Fruit fly (Drosophila melanogaster) whole organism, adult: ENCODE results near the gene Sk1.

Source experiments
- CG11617 ChIP-seq: fragments of 200-800 bp; sonication (Bioruptor generic); optimal IDR thresholded peaks from 2 replicates; lab custom pipeline; 2017; ENCODE audit warnings: mild to moderate bottlenecking, missing biosample characterization, missing genetic modification reagents, missing genetic modification characterization
- CG12768 ChIP-seq: fragments of 200-800 bp; sonication (Bioruptor generic); optimal IDR thresholded peaks from 2 replicates; lab custom pipeline; 2017; ENCODE audit warnings: missing biosample characterization, missing genetic modification characterization, mild to moderate bottlenecking, moderate library complexity, missing genetic modification reagents
- CG14711 ChIP-seq: fragments of 200-800 bp; sonication (Bioruptor generic); optimal IDR thresholded peaks from 2 replicates; lab custom pipeline; 2018; ENCODE audit warnings: missing biosample characterization, mild to moderate bottlenecking, missing genetic modification characterization, moderate library complexity
- CG1620 ChIP-seq: fragments of 200-800 bp; sonication (Bioruptor generic); optimal IDR thresholded peaks from 2 replicates; lab custom pipeline; 2016; ENCODE audit warnings: missing biosample characterization, missing genetic modification characterization
- CG33017 ChIP-seq: fragments of 200-800 bp; sonication (Bioruptor generic); optimal IDR thresholded peaks from 2 replicates; lab custom pipeline; 2018; ENCODE audit warnings: missing biosample characterization, mild to moderate bottlenecking, missing genetic modification characterization, moderate library complexity
- CG5204 ChIP-seq: fragments of 200-800 bp; sonication (Bioruptor generic); optimal IDR thresholded peaks from 2 replicates; lab custom pipeline; 2016; ENCODE audit warnings: missing biosample characterization, missing genetic modification characterization
- CG7045 ChIP-seq: fragments of 200-800 bp; sonication (Bioruptor generic); optimal IDR thresholded peaks from 2 replicates; lab custom pipeline; 2017; ENCODE audit warnings: missing biosample characterization, mild to moderate bottlenecking, missing genetic modification characterization
- CG7101 ChIP-seq: fragments of 200-800 bp; sonication (Bioruptor generic); optimal IDR thresholded peaks from 2 replicates; lab custom pipeline; 2018; ENCODE audit warnings: missing biosample characterization, mild to moderate bottlenecking, missing genetic modification characterization, moderate library complexity
- Clk ChIP-seq: fragments of 200-800 bp; sonication (Bioruptor generic); optimal IDR thresholded peaks from 2 replicates; lab custom pipeline; 2017; ENCODE audit warnings: missing biosample characterization, missing genetic modification characterization
- Crg-1 ChIP-seq: fragments of 200-800 bp; sonication (Bioruptor generic); optimal IDR thresholded peaks from 2 replicates; lab custom pipeline; 2016; ENCODE audit warnings: missing biosample characterization, missing genetic modification characterization
- Hr96 ChIP-seq: fragments of 200-800 bp; sonication (Bioruptor generic); optimal IDR thresholded peaks from 2 replicates; lab custom pipeline; 2016; ENCODE audit warnings: missing biosample characterization, missing genetic modification characterization
- Mnt ChIP-seq: fragments of 200-800 bp; sonication (Bioruptor generic); optimal IDR thresholded peaks from 2 replicates; lab custom pipeline; 2016; ENCODE audit warnings: missing biosample characterization, mild to moderate bottlenecking, missing genetic modification characterization
- bab1 ChIP-seq: fragments of 200-800 bp; sonication (Bioruptor generic); optimal IDR thresholded peaks from 3 replicates; lab custom pipeline; 2019; ENCODE audit warnings: missing biosample characterization, mild to moderate bottlenecking, missing genetic modification characterization, moderate library complexity
- cic ChIP-seq: fragments of 200-800 bp; sonication (Bioruptor generic); optimal IDR thresholded peaks from 2 replicates; lab custom pipeline; 2017; ENCODE audit warnings: missing biosample characterization, mild to moderate bottlenecking, missing genetic modification characterization, moderate library complexity
- cnc ChIP-seq, 2 experiments: fragments of >200 bp; optimal IDR thresholded peaks; 2 replicates each; lab custom pipeline; 2017
- kay ChIP-seq: fragments of 200-800 bp; sonication (Bioruptor generic); peaks from one replicate; lab custom pipeline; 2016; ENCODE audit warnings: missing biosample characterization, missing genetic modification characterization, borderline replicate concordance
- ovo ChIP-seq: fragments of 200-800 bp; sonication (Bioruptor generic); optimal IDR thresholded peaks from 2 replicates; lab custom pipeline; 2016; ENCODE audit warnings: missing biosample characterization, missing genetic modification characterization
- pad ChIP-seq: fragments of 200-800 bp; sonication (Bioruptor generic); optimal IDR thresholded peaks from 3 replicates; lab custom pipeline; 2017; ENCODE audit warnings: missing biosample characterization, missing genetic modification characterization, mild to moderate bottlenecking, moderate library complexity, missing genetic modification reagents
- tj ChIP-seq: fragments of 200-800 bp; sonication (Bioruptor generic); optimal IDR thresholded peaks from 3 replicates; lab custom pipeline; 2017; ENCODE audit warnings: missing biosample characterization, mild to moderate bottlenecking, missing genetic modification characterization, moderate library complexity
- toe ChIP-seq: fragments of 200-800 bp; sonication (Bioruptor generic); optimal IDR thresholded peaks from 2 replicates; lab custom pipeline; 2016; ENCODE audit warnings: missing biosample characterization, missing genetic modification characterization

Sk1 gene

dm6 chrX:11457149-11457548, 14.8 kb downstream of the Sk1 start:
- TF ChIP-seq CG7101 (tag; lab: Kevin White, UChicago) (no peak), tj (GFP tag; lab: Kevin White, UChicago) (no peak), cnc (optimal IDR thresholded peaks at IDR 0.05; lab: Kevin White, UChicago) (no peak), bab1 (GFP tag; lab: Kevin White, UChicago) (no peak)

dm6 chrX:11458912-11459836, 16.8 kb downstream of the Sk1 start, which contains the start of gene CG43155:
Gene CG43155 (plus strand): TSS chrX:11459786.
- TF ChIP-seq pad (no peak), kay (GFP tag; lab: Kevin White, UChicago) (no peak)

- TF ChIP-seq CG11617 (GFP tag; lab: Kevin White, UChicago): no peak
Measured at dm6 chrX:11464047-11464446, 21.7 kb downstream of the Sk1 start.

DNA sequence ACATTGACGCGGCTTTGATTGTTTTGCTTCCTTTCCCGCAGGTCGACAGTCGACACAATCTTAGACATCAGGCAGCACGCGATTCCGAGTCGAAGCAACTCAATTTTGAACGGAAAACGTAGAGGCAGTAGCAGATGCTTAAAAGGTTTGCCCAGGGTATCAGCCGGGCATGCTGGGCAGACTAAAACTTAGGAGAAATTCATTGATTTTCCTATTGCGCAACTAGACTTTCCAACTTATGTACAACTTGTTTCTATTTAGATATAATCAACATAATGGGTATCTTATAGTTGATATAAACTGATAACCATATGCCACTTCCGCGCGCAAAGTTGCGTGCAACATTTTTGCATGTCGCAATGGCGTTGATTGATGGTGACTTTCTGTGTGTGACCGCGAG, 24.4 kb downstream of the Sk1 start:
- TF ChIP-seq cic: no peak
- no peak for TF ChIP-seq cnc (optimal IDR thresholded peaks at IDR 0.05; lab: Kevin White, UChicago)
- TF ChIP-seq CG14711 (tag; lab: Kevin White, UChicago): no peak
- TF ChIP-seq Crg-1 (GFP tag; lab: Kevin White, UChicago): no peak
- TF ChIP-seq CG7101 (tag; lab: Kevin White, UChicago): no peak
- TF ChIP-seq kay (GFP tag; lab: Kevin White, UChicago): no peak
- TF ChIP-seq CG12768 (GFP tag; lab: Kevin White, UChicago): no peak
- no peak for TF ChIP-seq CG33017 (tag; lab: Kevin White, UChicago)
- TF ChIP-seq Mnt: no peak
- no peak for TF ChIP-seq CG11617 (GFP tag; lab: Kevin White, UChicago)
- no peak for TF ChIP-seq CG5204 (GFP tag; lab: Kevin White, UChicago)
- no peak for TF ChIP-seq CG7045 (GFP tag; lab: Kevin White, UChicago)
- no peak for TF ChIP-seq bab1 (GFP tag; lab: Kevin White, UChicago)
- no peak for TF ChIP-seq CG1620 (GFP tag; lab: Kevin White, UChicago)
- TF ChIP-seq pad: no peak
- no peak for TF ChIP-seq Hr96 (GFP tag; lab: Kevin White, UChicago)
- no peak for TF ChIP-seq tj (GFP tag; lab: Kevin White, UChicago)
- no peak for TF ChIP-seq ovo (GFP tag; lab: Kevin White, UChicago)
- TF ChIP-seq toe (GFP tag; lab: Kevin White, UChicago): no peak
- TF ChIP-seq Clk (GFP tag; lab: Kevin White, UChicago): no peak

- TF ChIP-seq toe (GFP tag; lab: Kevin White, UChicago): no peak
Measured at dm6 chrX:11468304-11468703, 26.0 kb downstream of the Sk1 start.

- no peak for TF ChIP-seq CG5204 (GFP tag; lab: Kevin White, UChicago)
- TF ChIP-seq CG1620 (GFP tag; lab: Kevin White, UChicago): no peak
- no peak for TF ChIP-seq tj (GFP tag; lab: Kevin White, UChicago)
Measured at dm6 chrX:11476758-11477157, 34.4 kb downstream of the Sk1 start, which contains the start of gene Cyp4g15. Gene Cyp4g15 (plus strand): TSS chrX:11477058.

DNA sequence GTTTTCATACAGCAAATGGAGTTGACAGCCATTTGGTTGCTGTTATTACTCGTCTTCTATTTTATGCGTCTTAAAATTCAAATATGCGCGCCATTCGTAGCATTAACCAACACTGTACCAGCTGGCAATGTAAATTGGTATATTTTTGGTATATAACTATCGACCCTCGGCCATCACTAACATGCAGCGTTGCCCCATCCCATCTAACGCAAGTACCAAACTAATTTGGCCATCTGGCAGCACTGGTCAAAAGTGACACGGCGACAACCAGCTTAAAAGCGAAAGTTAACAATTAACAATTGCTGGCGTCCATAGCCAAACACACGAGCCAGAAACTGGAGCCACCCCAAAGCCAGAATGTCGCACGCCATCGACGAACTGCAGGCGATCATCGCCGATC, 41.0 kb downstream of the Sk1 start, which contains the start of gene Uba5:
Gene Uba5 (plus strand): TSS at position 222 of the 400 bp plus-strand sequence.
- TF ChIP-seq CG14711 (tag; lab: Kevin White, UChicago): peak; percentile 31
- TF ChIP-seq Mnt: peak; percentile 59
- no peak for TF ChIP-seq Crg-1 (GFP tag; lab: Kevin White, UChicago)
- TF ChIP-seq CG7101 (tag; lab: Kevin White, UChicago): peak; percentile 23
- TF ChIP-seq cnc (optimal IDR thresholded peaks at IDR 0.05; lab: Kevin White, UChicago): no peak
- TF ChIP-seq CG7045 (GFP tag; lab: Kevin White, UChicago): no peak
- TF ChIP-seq CG12768 (GFP tag; lab: Kevin White, UChicago): no peak
- TF ChIP-seq toe (GFP tag; lab: Kevin White, UChicago): no peak
- peak; percentile 12 for TF ChIP-seq pad
- TF ChIP-seq CG1620 (GFP tag; lab: Kevin White, UChicago): peak; percentile 37
- peak; percentile 74 for TF ChIP-seq bab1 (GFP tag; lab: Kevin White, UChicago)
- TF ChIP-seq CG5204 (GFP tag; lab: Kevin White, UChicago): no peak
- TF ChIP-seq ovo (GFP tag; lab: Kevin White, UChicago): peak; percentile 11
- TF ChIP-seq Hr96 (GFP tag; lab: Kevin White, UChicago): no peak
- no peak for TF ChIP-seq CG33017 (tag; lab: Kevin White, UChicago)
